Worm (Caenorhabditis elegans): ENCODE measurements around the gene C27F2.9.

DNA sequence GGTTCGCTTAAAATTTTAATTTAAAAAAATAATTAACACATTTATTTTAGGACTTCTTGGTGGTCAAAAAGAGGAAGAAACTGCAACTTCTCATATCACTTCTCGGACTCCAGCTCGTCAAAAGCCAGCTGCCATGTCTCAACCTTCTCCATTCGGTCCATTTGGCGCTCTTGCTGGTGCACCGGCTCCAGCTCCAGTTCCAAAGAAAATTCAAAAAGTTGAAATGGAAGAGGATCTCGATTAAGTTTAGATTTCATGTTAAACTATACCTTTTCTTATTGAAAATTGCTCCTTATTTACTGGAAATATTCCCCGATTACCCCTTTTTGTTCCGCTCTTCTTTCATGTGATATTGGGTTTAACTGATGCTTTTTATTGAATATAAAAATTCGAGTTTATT lies 49.1 kb downstream of the C27F2.9 start:
- TF ChIP-seq nhr-12 (tag; optimal IDR thresholded peaks at IDR 0.05) (no peak), flh-1 (GFP tag; optimal IDR thresholded peaks at IDR 0.05) (no peak), ztf-11 (tag; optimal IDR thresholded peaks at IDR 0.05) (no peak), nhr-76 (tag; optimal IDR thresholded peaks at IDR 0.05) (no peak), tbx-8 (GFP tag; optimal IDR thresholded peaks at IDR 0.05) (no peak), ham-2 (GFP tag; optimal IDR thresholded peaks at IDR 0.05) (no peak), snpc-4 (tag; optimal IDR thresholded peaks at IDR 0.05) (no peak), elt-3 (tag; optimal IDR thresholded peaks at IDR 0.05) (no peak), nhr-28 (tag; optimal IDR thresholded peaks at IDR 0.05) (no peak), blmp-1 (tag; optimal IDR thresholded peaks at IDR 0.05) (no peak), unc-62 (GFP tag; optimal IDR thresholded peaks at IDR 0.05) (no peak), ceh-83 (GFP tag; optimal IDR thresholded peaks at IDR 0.05) (no peak)

Measured in whole organism, mixed stage, embryonic.